Worm (Caenorhabditis elegans) whole organism, late embryonic: ENCODE results near the gene F23H11.7.

Source experiments
- C38D4.7 ChIP-seq: fragments of 200-800 bp; sonication (Bioruptor generic); optimal IDR thresholded peaks from 2 replicates; lab custom pipeline; 2018; ENCODE audit warnings: mild to moderate bottlenecking, missing genetic modification characterization, moderate library complexity, missing compliant biosample characterization
- K02D7.2 ChIP-seq: sonication (generic microtip); optimal IDR thresholded peaks from 2 replicates; lab custom pipeline; 2017; ENCODE audit warnings: mild to moderate bottlenecking, missing genetic modification characterization, missing compliant biosample characterization
- K09A11.1 ChIP-seq: sonication (generic microtip); optimal IDR thresholded peaks from 2 replicates; lab custom pipeline; 2017; ENCODE audit warnings: antibody characterized with exemption, mild to moderate bottlenecking, missing genetic modification characterization, missing compliant biosample characterization; ENCODE audit not compliant: insufficient read depth
- T23F11.4 ChIP-seq: fragments of 200-800 bp; sonication (Bioruptor generic); optimal IDR thresholded peaks from 2 replicates; lab custom pipeline; 2018; ENCODE audit warnings: mild to moderate bottlenecking, missing genetic modification characterization, missing compliant biosample characterization
- Y22D7AL.16 ChIP-seq: sonication (generic microtip); optimal IDR thresholded peaks from 2 replicates; lab custom pipeline; 2016; ENCODE audit warnings: missing genetic modification characterization, missing compliant biosample characterization
- ahr-1 ChIP-seq: sonication (generic microtip); optimal IDR thresholded peaks from 2 replicates; lab custom pipeline; 2016; ENCODE audit warnings: missing genetic modification characterization, missing compliant biosample characterization
- ceh-22 ChIP-seq: sonication (generic microtip); optimal IDR thresholded peaks from 2 replicates; lab custom pipeline; 2017; ENCODE audit warnings: missing biosample characterization, missing genetic modification characterization
- ceh-24 ChIP-seq: sonication (generic microtip); optimal IDR thresholded peaks from 2 replicates; lab custom pipeline; 2016; ENCODE audit warnings: mild to moderate bottlenecking, missing genetic modification characterization, missing compliant biosample characterization
- ceh-30 ChIP-seq: fragments of 150-350 bp; optimal IDR thresholded peaks from 2 replicates; lab custom pipeline; 2014; ENCODE audit warnings: missing biosample characterization, missing genetic modification characterization
- ceh-31 ChIP-seq: sonication (generic microtip); optimal IDR thresholded peaks from 2 replicates; lab custom pipeline; 2016; ENCODE audit warnings: missing genetic modification characterization, missing compliant biosample characterization
- ceh-34 ChIP-seq: sonication (generic microtip); optimal IDR thresholded peaks from 2 replicates; lab custom pipeline; 2016; ENCODE audit warnings: mild to moderate bottlenecking, missing genetic modification characterization, missing compliant biosample characterization
- ceh-48 ChIP-seq: sonication (generic microtip); optimal IDR thresholded peaks from 2 replicates; lab custom pipeline; 2016; ENCODE audit warnings: missing genetic modification characterization, inconsistent platforms, missing compliant biosample characterization
- ceh-6 ChIP-seq: fragments of 200-800 bp; sonication (Bioruptor generic); optimal IDR thresholded peaks from 2 replicates; lab custom pipeline; 2018; ENCODE audit warnings: mild to moderate bottlenecking, missing genetic modification characterization, missing compliant biosample characterization
- ceh-9 ChIP-seq: sonication (generic microtip); optimal IDR thresholded peaks from 2 replicates; lab custom pipeline; 2016; ENCODE audit warnings: mild to moderate bottlenecking, missing genetic modification characterization, inconsistent platforms, missing compliant biosample characterization
- dmd-4 ChIP-seq: sonication (generic microtip); optimal IDR thresholded peaks from 2 replicates; lab custom pipeline; 2016; ENCODE audit warnings: borderline replicate concordance, missing genetic modification characterization, missing compliant biosample characterization
- dve-1 ChIP-seq: sonication (generic microtip); optimal IDR thresholded peaks from 2 replicates; lab custom pipeline; 2017; ENCODE audit warnings: antibody characterized with exemption, mild to moderate bottlenecking, missing genetic modification characterization, missing compliant biosample characterization
- elt-2 ChIP-seq: sonication (generic microtip); optimal IDR thresholded peaks from 2 replicates; lab custom pipeline; 2016; ENCODE audit warnings: missing genetic modification reagents, missing genetic modification characterization, missing compliant biosample characterization
- elt-4 ChIP-seq: sonication (generic microtip); optimal IDR thresholded peaks from 2 replicates; lab custom pipeline; 2016; ENCODE audit warnings: missing genetic modification characterization, missing compliant biosample characterization
- ets-4 ChIP-seq: sonication (generic microtip); optimal IDR thresholded peaks from 2 replicates; lab custom pipeline; 2016; ENCODE audit warnings: missing genetic modification characterization, missing compliant biosample characterization
- eyg-1 ChIP-seq: sonication (generic microtip); optimal IDR thresholded peaks from 2 replicates; lab custom pipeline; 2016; ENCODE audit warnings: missing genotype, missing genetic modification characterization, missing compliant biosample characterization
- gmeb-2 ChIP-seq: sonication (generic microtip); optimal IDR thresholded peaks from 2 replicates; lab custom pipeline; 2016; ENCODE audit warnings: missing genetic modification characterization, inconsistent platforms, missing compliant biosample characterization
- hlh-30 ChIP-seq: sonication (generic microtip); optimal IDR thresholded peaks from 2 replicates; lab custom pipeline; 2017; ENCODE audit warnings: antibody characterized with exemption, missing genetic modification characterization, missing compliant biosample characterization; ENCODE audit not compliant: insufficient read depth
- hlh-6 ChIP-seq: sonication (generic microtip); optimal IDR thresholded peaks from 2 replicates; lab custom pipeline; 2016; ENCODE audit warnings: missing genotype, missing genetic modification characterization, missing compliant biosample characterization
- hlh-8 ChIP-seq: sonication (generic microtip); optimal IDR thresholded peaks from 2 replicates; lab custom pipeline; 2016; ENCODE audit warnings: missing genotype, missing genetic modification characterization, missing compliant biosample characterization
- lim-6 ChIP-seq: sonication (generic microtip); optimal IDR thresholded peaks from 2 replicates; lab custom pipeline; 2016; ENCODE audit warnings: missing genetic modification characterization, missing compliant biosample characterization
- lin-11 ChIP-seq: fragments of 200-800 bp; sonication (Bioruptor generic); optimal IDR thresholded peaks from 2 replicates; lab custom pipeline; 2018; ENCODE audit warnings: mild to moderate bottlenecking, missing genetic modification characterization, missing compliant biosample characterization
- madf-2 ChIP-seq: sonication (generic microtip); optimal IDR thresholded peaks from 2 replicates; lab custom pipeline; 2017; ENCODE audit warnings: missing genetic modification characterization, missing compliant biosample characterization
- mec-3 ChIP-seq: sonication (generic microtip); optimal IDR thresholded peaks from 2 replicates; lab custom pipeline; 2016; ENCODE audit warnings: borderline replicate concordance, missing genetic modification characterization, missing compliant biosample characterization
- nfya-1 ChIP-seq: sonication (generic microtip); optimal IDR thresholded peaks from 2 replicates; lab custom pipeline; 2017; ENCODE audit warnings: missing genetic modification characterization, mild to moderate bottlenecking, missing compliant biosample characterization, antibody characterized with exemption, moderate library complexity
- nhr-11 ChIP-seq: fragments of 150-350 bp; optimal IDR thresholded peaks from 2 replicates; lab custom pipeline; 2014; ENCODE audit warnings: missing biosample characterization, missing genetic modification characterization
- nhr-232 ChIP-seq: sonication (generic microtip); optimal IDR thresholded peaks from 2 replicates; lab custom pipeline; 2016; ENCODE audit warnings: missing genetic modification characterization, missing compliant biosample characterization
- npax-4 ChIP-seq: sonication (generic microtip); optimal IDR thresholded peaks from 2 replicates; lab custom pipeline; 2016; ENCODE audit warnings: missing genetic modification characterization, missing compliant biosample characterization
- odd-2 ChIP-seq: sonication (generic microtip); optimal IDR thresholded peaks from 2 replicates; lab custom pipeline; 2017; ENCODE audit warnings: antibody characterized with exemption, mild to moderate bottlenecking, missing genetic modification characterization, missing compliant biosample characterization
- pat-9 ChIP-seq: fragments of 200-800 bp; sonication (Bioruptor generic); optimal IDR thresholded peaks from 2 replicates; lab custom pipeline; 2018; ENCODE audit warnings: mild to moderate bottlenecking, missing genetic modification characterization, moderate library complexity, missing compliant biosample characterization
- pha-2 ChIP-seq: sonication (generic microtip); optimal IDR thresholded peaks from 2 replicates; lab custom pipeline; 2017; ENCODE audit warnings: mild to moderate bottlenecking, missing genetic modification characterization, missing compliant biosample characterization
- pqm-1 ChIP-seq: sonication (generic microtip); optimal IDR thresholded peaks from 2 replicates; lab custom pipeline; 2016; ENCODE audit warnings: missing genetic modification characterization, missing compliant biosample characterization
- pros-1 ChIP-seq: fragments of 150-350 bp; optimal IDR thresholded peaks from 2 replicates; lab custom pipeline; 2014; ENCODE audit warnings: missing biosample characterization, missing genetic modification reagents, missing genetic modification characterization
- ref-2 ChIP-seq: sonication (generic microtip); optimal IDR thresholded peaks from 2 replicates; lab custom pipeline; 2016; ENCODE audit warnings: missing genetic modification characterization, missing compliant biosample characterization
- rnt-1 ChIP-seq: sonication (generic microtip); optimal IDR thresholded peaks from 2 replicates; lab custom pipeline; 2016; ENCODE audit warnings: missing genetic modification characterization, missing compliant biosample characterization
- sdc-2 ChIP-seq: sonication (generic microtip); optimal IDR thresholded peaks from 2 replicates; lab custom pipeline; 2016; ENCODE audit warnings: missing genotype, missing genetic modification characterization, missing compliant biosample characterization
- tbx-2 ChIP-seq: sonication (generic microtip); optimal IDR thresholded peaks from 2 replicates; lab custom pipeline; 2016; ENCODE audit warnings: missing genetic modification characterization, missing compliant biosample characterization
- ttx-3 ChIP-seq: sonication (generic microtip); optimal IDR thresholded peaks from 2 replicates; lab custom pipeline; 2016; ENCODE audit warnings: missing genetic modification reagents, missing genetic modification characterization, missing compliant biosample characterization
- unc-42 ChIP-seq: sonication (generic microtip); optimal IDR thresholded peaks from 2 replicates; lab custom pipeline; 2016; ENCODE audit warnings: missing genotype, missing genetic modification characterization, missing compliant biosample characterization
- unc-55 ChIP-seq: sonication (generic microtip); optimal IDR thresholded peaks from 2 replicates; lab custom pipeline; 2017; ENCODE audit warnings: missing biosample characterization, missing genetic modification reagents, missing genetic modification characterization
- unc-86 ChIP-seq: sonication (generic microtip); optimal IDR thresholded peaks from 2 replicates; lab custom pipeline; 2016; ENCODE audit warnings: missing genetic modification characterization, missing compliant biosample characterization
- zip-5 ChIP-seq: sonication (generic microtip); optimal IDR thresholded peaks from 2 replicates; lab custom pipeline; 2016; ENCODE audit warnings: missing genetic modification characterization, missing compliant biosample characterization
- ztf-16 ChIP-seq: sonication (generic microtip); optimal IDR thresholded peaks from 2 replicates; lab custom pipeline; 2017; ENCODE audit warnings: missing genetic modification characterization, missing compliant biosample characterization

The F23H11.7 gene

ce11 chrIII:891014-891413, 28.2 kb downstream of the F23H11.7 start, which contains the start of gene T24C4.10:
Gene T24C4.10, minus strand, starts transcription at chrIII:891243.
- TF ChIP-seq ceh-30, result no peak
- TF ChIP-seq ceh-9 (tag; lab: Kevin White, UChicago), result no peak
- TF ChIP-seq pros-1 (tag; lab: Kevin White, UChicago), result no peak
- TF ChIP-seq dmd-4 (tag; lab: Kevin White, UChicago), result no peak
- TF ChIP-seq ttx-3, result no peak
- TF ChIP-seq npax-4, result no peak
- no peak for TF ChIP-seq T23F11.4
- no peak for TF ChIP-seq ceh-31 (tag; lab: Kevin White, UChicago)
- no peak for TF ChIP-seq elt-4 (tag; lab: Kevin White, UChicago)

DNA sequence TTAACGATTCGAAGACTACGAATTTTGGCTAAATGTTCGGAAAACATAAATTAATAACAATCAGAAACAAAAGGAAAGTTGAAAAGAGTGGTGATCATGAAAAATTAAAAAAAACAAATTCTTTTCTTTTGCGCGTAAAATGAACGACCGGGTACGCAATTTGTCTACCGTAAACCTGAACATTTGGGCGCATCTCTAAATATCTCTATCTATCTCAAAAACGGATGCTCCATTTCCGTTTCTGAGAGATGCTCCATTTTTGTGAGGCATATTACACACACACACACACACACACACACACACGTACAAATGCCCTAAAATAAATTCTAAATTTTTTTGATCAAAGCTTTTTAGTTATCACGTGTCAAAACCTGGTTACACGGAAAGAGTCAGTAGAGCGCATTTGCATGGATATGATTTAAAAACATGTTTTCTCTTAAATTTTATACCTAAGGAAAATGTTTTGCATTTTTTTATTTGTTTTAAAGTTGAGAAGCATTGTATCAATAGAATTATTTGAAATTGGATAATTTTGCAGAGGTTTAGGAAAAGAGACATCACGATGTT, 30.2 kb downstream of the F23H11.7 start:
- no peak for TF ChIP-seq K02D7.2 (tag; lab: Kevin White, UChicago)
- TF ChIP-seq ceh-24 (tag; lab: Kevin White, UChicago), result no peak
- no peak for TF ChIP-seq mec-3 (tag; lab: Kevin White, UChicago)
- TF ChIP-seq lin-11, result no peak
- TF ChIP-seq zip-5, result no peak
- peak; percentile 48 for TF ChIP-seq hlh-30 (tag; lab: Kevin White, UChicago)
- no peak for TF ChIP-seq hlh-8 (tag; lab: Kevin White, UChicago)
- peak; percentile 40 for TF ChIP-seq unc-42 (tag; lab: Kevin White, UChicago)
- TF ChIP-seq dmd-4 (tag; lab: Kevin White, UChicago), result no peak
- no peak for TF ChIP-seq nfya-1 (tag; lab: Kevin White, UChicago)
- TF ChIP-seq ztf-16 (tag; lab: Kevin White, UChicago), result no peak
- TF ChIP-seq ref-2, result no peak

ce11 chrIII:887874-888299, 31.3 kb downstream of the F23H11.7 start:
- TF ChIP-seq odd-2 (tag; lab: Kevin White, UChicago) (no peak), elt-4 (tag; lab: Kevin White, UChicago) (no peak), C38D4.7 (GFP tag; lab: Kevin White, UChicago) (no peak), gmeb-2 (no peak), ceh-48 (peak; percentile 99), unc-55 (peak; percentile 55), elt-2 (peak; percentile 52), Y22D7AL.16 (tag; lab: Kevin White, UChicago) (no peak), K09A11.1 (tag; lab: Kevin White, UChicago) (peak; percentile 46), ref-2 (peak; percentile 35), ets-4 (no peak), tbx-2 (tag; lab: Kevin White, UChicago) (peak; percentile 76), dve-1 (peak; percentile 55), ahr-1 (tag; lab: Kevin White, UChicago) (no peak), ceh-22 (tag; lab: Kevin White, UChicago) (no peak), ceh-30 (peak; percentile 22), T23F11.4 (no peak), ceh-34 (tag; lab: Kevin White, UChicago) (peak; percentile 40), lim-6 (no peak), rnt-1 (tag; lab: Kevin White, UChicago) (peak; percentile 10), ceh-6 (GFP tag; lab: Kevin White, UChicago) (no peak), mec-3 (tag; lab: Kevin White, UChicago) (no peak), hlh-6 (tag; lab: Kevin White, UChicago) (no peak), sdc-2 (tag; lab: Kevin White, UChicago) (no peak), nhr-232 (tag; lab: Kevin White, UChicago) (no peak), pha-2 (no peak), dmd-4 (tag; lab: Kevin White, UChicago) (no peak), ttx-3 (no peak), K02D7.2 (tag; lab: Kevin White, UChicago) (no peak), pros-1 (tag; lab: Kevin White, UChicago) (peak; percentile 67), eyg-1 (peak; percentile 53), ceh-31 (tag; lab: Kevin White, UChicago) (peak; percentile 83), unc-86 (tag; lab: Kevin White, UChicago) (peak; percentile 13), pat-9 (tag; lab: Kevin White, UChicago) (no peak), pqm-1 (tag; lab: Kevin White, UChicago) (no peak), madf-2 (peak; percentile 13), nhr-11 (tag; lab: Kevin White, UChicago) (no peak), ceh-24 (tag; lab: Kevin White, UChicago) (no peak)
